Worm (Caenorhabditis elegans): ENCODE data around the gene sdz-21.
"Not testable (repeated sequence)": the region's sequence is repeated elsewhere in the genome, so short reads cannot be mapped to it uniquely, and the experiment has no call there.

sdz-21 gene

ce11 chrIII:5642692-5643091, 14.1 kb downstream of the sdz-21 start:
- TF ChIP-seq bed-1 (GFP tag; IDR thresholded peaks at IDR 0.05) (no peak), lsy-27 (tag; optimal IDR thresholded peaks at IDR 0.05; ENCODE audit: borderline replicate concordance, insufficient read depth) (no peak)

- TF ChIP-seq somi-1 (GFP tag; optimal IDR thresholded peaks at IDR 0.05) = no peak
- TF ChIP-seq let-526 (GFP tag; IDR thresholded peaks at IDR 0.05) = no peak
- no peak for TF ChIP-seq F52B5.7 (tag; optimal IDR thresholded peaks at IDR 0.05)
- no peak for TF ChIP-seq lin-40 (tag; optimal IDR thresholded peaks at IDR 0.05)
- no peak for TF ChIP-seq nhr-27 (tag; optimal IDR thresholded peaks at IDR 0.05)
- no peak for TF ChIP-seq ceh-40 (GFP tag; IDR thresholded peaks at IDR 0.05)
- TF ChIP-seq him-1 (tag; optimal IDR thresholded peaks at IDR 0.05) = no peak
- no peak for TF ChIP-seq gei-17 (GFP tag; optimal IDR thresholded peaks at IDR 0.05)
- TF ChIP-seq dpl-1 (GFP tag; optimal IDR thresholded peaks at IDR 0.05) = no peak
- TF ChIP-seq hmg-1.2 (GFP tag; IDR thresholded peaks at IDR 0.05) = peak; percentile 52; the same call in 1 of the 2 replicates
- no peak for TF ChIP-seq mes-4 (tag; optimal IDR thresholded peaks at IDR 0.05)
- no peak for TF ChIP-seq snpc-4 (GFP tag; optimal IDR thresholded peaks at IDR 0.05)
- TF ChIP-seq snpc-4 (tag; optimal IDR thresholded peaks at IDR 0.05) = peak in 1 of 4 experiments; percentile 59
- no peak for TF ChIP-seq nhr-179 (tag; optimal IDR thresholded peaks at IDR 0.05)
- no peak for TF ChIP-seq dox-1 (GFP tag; IDR thresholded peaks at IDR 0.05)
- no peak for TF ChIP-seq sptf-2 (GFP tag; optimal IDR thresholded peaks at IDR 0.05)
- TF ChIP-seq rec-8 (tag; optimal IDR thresholded peaks at IDR 0.05) = no peak
- no peak for TF ChIP-seq ama-1 (optimal IDR thresholded peaks at IDR 0.05)
- no peak for TF ChIP-seq ama-1 (GFP tag; optimal IDR thresholded peaks at IDR 0.05)
- TF ChIP-seq egrh-3 (GFP tag; IDR thresholded peaks at IDR 0.05) = no peak
- TF ChIP-seq cebp-1 (GFP tag; IDR thresholded peaks at IDR 0.05) = no peak
- TF ChIP-seq cebp-1 (tag; optimal IDR thresholded peaks at IDR 0.05) = peak; percentile 6
- TF ChIP-seq aptf-2 (GFP tag; conservative IDR thresholded peaks at IDR 0.05) = no peak
- TF ChIP-seq hlh-12 (tag; optimal IDR thresholded peaks at IDR 0.05) = no peak
- TF ChIP-seq let-607 (tag; optimal IDR thresholded peaks at IDR 0.05) = no peak
- TF ChIP-seq lsl-1 (GFP tag; optimal IDR thresholded peaks at IDR 0.05) = no peak
Observed at ce11 chrIII:5639893-5640292, 16.9 kb downstream of the sdz-21 start.

ce11 chrIII:5637297-5637876, 19.5 kb downstream of the sdz-21 start:
- TF ChIP-seq attf-6 (GFP tag; IDR thresholded peaks at IDR 0.05) (peak; percentile 90), zfh-2 (GFP tag; conservative IDR thresholded peaks at IDR 0.05) (peak; percentile 67), mcd-1 (GFP tag; IDR thresholded peaks at IDR 0.05) (peak; percentile 90), rcor-1 (GFP tag; IDR thresholded peaks at IDR 0.05) (peak; percentile 93), cebp-1 (GFP tag; IDR thresholded peaks at IDR 0.05) (0 out of 2 replicates have a peak, but pooled peaks have one; percentile 10), hsf-1 (GFP tag; IDR thresholded peaks at IDR 0.05) (peak; percentile 81), dox-1 (GFP tag; IDR thresholded peaks at IDR 0.05) (peak; percentile 96), lin-54 (GFP tag; optimal IDR thresholded peaks at IDR 0.05) (peak; percentile 30), F33H1.4 (GFP tag; IDR thresholded peaks at IDR 0.05) (peak; percentile 87), hmg-1.2 (GFP tag; IDR thresholded peaks at IDR 0.05) (peak; percentile 64), B0019.2 (GFP tag; conservative IDR thresholded peaks at IDR 0.05) (peak; percentile 83), F39B2.1 (GFP tag; IDR thresholded peaks at IDR 0.05) (peak; percentile 91; the same call in 1 of the 2 replicates), attf-3 (GFP tag; conservative IDR thresholded peaks at IDR 0.05) (peak; percentile 79), him-1 (tag; optimal IDR thresholded peaks at IDR 0.05) (peak; percentile 56), Y79H2A.3 (GFP tag; conservative IDR thresholded peaks at IDR 0.05) (peak; percentile 85), hmg-20 (GFP tag; IDR thresholded peaks at IDR 0.05) (peak; percentile 37; the same call in 1 of the 2 replicates), snpc-1.1 (tag; optimal IDR thresholded peaks at IDR 0.05; ENCODE audit: insufficient read depth) (peak; percentile 68), lir-1 (GFP tag; conservative IDR thresholded peaks at IDR 0.05) (peak; percentile 50; the same call in 1 of the 2 replicates), ceh-40 (GFP tag; IDR thresholded peaks at IDR 0.05) (peak; percentile 77; the same call in 1 of the 2 replicates), lin-26 (GFP tag; IDR thresholded peaks at IDR 0.05) (peak; percentile 86), Y56A3A.18 (GFP tag; IDR thresholded peaks at IDR 0.05) (peak; percentile 95; the same call in 1 of the 2 replicates), ceh-100 (GFP tag; IDR thresholded peaks at IDR 0.05) (peak; percentile 73), aptf-2 (GFP tag; conservative IDR thresholded peaks at IDR 0.05) (peak; percentile 64; the same call in 1 of the 2 replicates)
- TF ChIP-seq cebp-1 (tag; optimal IDR thresholded peaks at IDR 0.05) = not testable (repeated sequence)
